Fruit fly (Drosophila melanogaster): ENCODE measurements around the gene CrebA.

CrebA gene

dm6 chr3L:15535228-15535598 lies at the start of gene CrebA:
Gene CrebA, plus strand, starts transcription at chr3L:15535395.
- TF ChIP-seq kay (GFP tag; ENCODE audit: borderline replicate concordance) = peak; percentile 21
- TF ChIP-seq CG11617 (GFP tag; optimal IDR thresholded peaks at IDR 0.05) = no peak
- TF ChIP-seq pad (GFP tag; optimal IDR thresholded peaks at IDR 0.05) = no peak
- TF ChIP-seq CG7045 (GFP tag; optimal IDR thresholded peaks at IDR 0.05) = no peak

dm6 chr3L:15493886-15494598 lies 41.2 kb upstream of the CrebA start:
- TF ChIP-seq kay (GFP tag; ENCODE audit: borderline replicate concordance) (peak; percentile 89), CG11617 (GFP tag; optimal IDR thresholded peaks at IDR 0.05) (no peak), CG7101 (tag; optimal IDR thresholded peaks at IDR 0.05) (no peak), pad (GFP tag; optimal IDR thresholded peaks at IDR 0.05) (no peak), Mnt (GFP tag; optimal IDR thresholded peaks at IDR 0.05) (peak; percentile 83), cic (GFP tag; optimal IDR thresholded peaks at IDR 0.05) (peak; percentile 77)

- TF ChIP-seq toe (GFP tag; optimal IDR thresholded peaks at IDR 0.05) (no peak), Mnt (GFP tag; optimal IDR thresholded peaks at IDR 0.05) (peak; percentile 1), CG12768 (GFP tag; optimal IDR thresholded peaks at IDR 0.05) (no peak), ovo (GFP tag; optimal IDR thresholded peaks at IDR 0.05) (peak; percentile 21), kay (GFP tag; ENCODE audit: borderline replicate concordance) (peak; percentile 70), cic (GFP tag; optimal IDR thresholded peaks at IDR 0.05) (peak; percentile 47)
These were observed 40.5 kb upstream of the CrebA start for dm6 chr3L:15494599-15495271.

- TF ChIP-seq CG1620 (GFP tag; optimal IDR thresholded peaks at IDR 0.05) (no peak), cnc (optimal IDR thresholded peaks at IDR 0.05) (no peak), CG7045 (GFP tag; optimal IDR thresholded peaks at IDR 0.05) (no peak), CG12768 (GFP tag; optimal IDR thresholded peaks at IDR 0.05) (no peak), ovo (GFP tag; optimal IDR thresholded peaks at IDR 0.05) (no peak), CG14711 (tag; optimal IDR thresholded peaks at IDR 0.05) (no peak)
These were observed 39.7 kb upstream of the CrebA start, which contains the start of gene CG12355 for dm6 chr3L:15495449-15495848. Gene CG12355, minus strand, starts transcription at chr3L:15495549.

- TF ChIP-seq Mnt (GFP tag; optimal IDR thresholded peaks at IDR 0.05) (no peak), CG12768 (GFP tag; optimal IDR thresholded peaks at IDR 0.05) (no peak)
These were observed 38.9 kb upstream of the CrebA start, which contains the start of gene CG13455 for dm6 chr3L:15496274-15496673. Gene CG13455, plus strand, starts transcription at chr3L:15496574.

- TF ChIP-seq pad (GFP tag; optimal IDR thresholded peaks at IDR 0.05) (no peak), CG7101 (tag; optimal IDR thresholded peaks at IDR 0.05) (no peak), cnc (optimal IDR thresholded peaks at IDR 0.05) (no peak), CG7045 (GFP tag; optimal IDR thresholded peaks at IDR 0.05) (no peak), cic (GFP tag; optimal IDR thresholded peaks at IDR 0.05) (no peak), CG1620 (GFP tag; optimal IDR thresholded peaks at IDR 0.05) (no peak), Clk (GFP tag; optimal IDR thresholded peaks at IDR 0.05) (no peak), ovo (GFP tag; optimal IDR thresholded peaks at IDR 0.05) (no peak), toe (GFP tag; optimal IDR thresholded peaks at IDR 0.05) (no peak), CG33017 (tag; optimal IDR thresholded peaks at IDR 0.05) (no peak), Mnt (GFP tag; optimal IDR thresholded peaks at IDR 0.05) (no peak)
These were observed 37.3 kb upstream of the CrebA start, which contains the start of gene CG7276 for dm6 chr3L:15497902-15498301. Gene CG7276, plus strand, starts transcription at chr3L:15498202.

dm6 chr3L:15498745-15499144 lies 36.5 kb upstream of the CrebA start, which contains the start of gene CG7275:
Gene CG7275, plus strand, starts transcription at chr3L:15498959.
- no peak for TF ChIP-seq CG7101 (tag; optimal IDR thresholded peaks at IDR 0.05)
- TF ChIP-seq cnc (optimal IDR thresholded peaks at IDR 0.05) = no peak
- peak; percentile 50 for TF ChIP-seq cic (GFP tag; optimal IDR thresholded peaks at IDR 0.05)
- no peak for TF ChIP-seq CG7045 (GFP tag; optimal IDR thresholded peaks at IDR 0.05)
- TF ChIP-seq Hr96 (GFP tag; optimal IDR thresholded peaks at IDR 0.05) = no peak
- TF ChIP-seq tj (GFP tag; optimal IDR thresholded peaks at IDR 0.05) = no peak
- TF ChIP-seq bab1 (GFP tag; optimal IDR thresholded peaks at IDR 0.05) = peak; percentile 88
- TF ChIP-seq Mnt (GFP tag; optimal IDR thresholded peaks at IDR 0.05) = peak; percentile 97
- no peak for TF ChIP-seq CG14711 (tag; optimal IDR thresholded peaks at IDR 0.05)
